Worm (Caenorhabditis elegans) whole organism, mixed stage, embryonic: ENCODE data around the gene K08D9.4.

ENCODE experiments used
- ceh-39 ChIP-seq: fragments of 150-350 bp; optimal IDR thresholded peaks from 2 replicates; lab custom pipeline; 2014; ENCODE audit warnings: missing biosample characterization, missing genetic modification characterization
- cnd-1 ChIP-seq: fragments of 200-800 bp; sonication (Bioruptor generic); optimal IDR thresholded peaks from 2 replicates; lab custom pipeline; 2018; ENCODE audit warnings: mild to moderate bottlenecking, missing genetic modification characterization, missing compliant biosample characterization
- lsy-2 ChIP-seq: fragments of 150-350 bp; optimal IDR thresholded peaks from 2 replicates; lab custom pipeline; 2014; ENCODE audit warnings: missing biosample characterization, missing genetic modification characterization
- nhr-12 ChIP-seq: fragments of 150-350 bp; optimal IDR thresholded peaks from 2 replicates; lab custom pipeline; 2014; ENCODE audit warnings: missing biosample characterization, missing genetic modification characterization
- snpc-4 ChIP-seq: fragments of 150-350 bp; optimal IDR thresholded peaks from 2 replicates; lab custom pipeline; 2014; ENCODE audit warnings: missing biosample characterization, missing genetic modification characterization
- sptf-1 ChIP-seq: sonication (generic microtip); optimal IDR thresholded peaks from 2 replicates; lab custom pipeline; 2017; ENCODE audit warnings: mild to moderate bottlenecking, missing genetic modification characterization, moderate library complexity, missing compliant biosample characterization
- unc-120 ChIP-seq: sonication (generic microtip); optimal IDR thresholded peaks from 2 replicates; lab custom pipeline; 2017; ENCODE audit warnings: missing genetic modification characterization, missing compliant biosample characterization; ENCODE audit not compliant: poor library complexity, severe bottlenecking

DNA sequence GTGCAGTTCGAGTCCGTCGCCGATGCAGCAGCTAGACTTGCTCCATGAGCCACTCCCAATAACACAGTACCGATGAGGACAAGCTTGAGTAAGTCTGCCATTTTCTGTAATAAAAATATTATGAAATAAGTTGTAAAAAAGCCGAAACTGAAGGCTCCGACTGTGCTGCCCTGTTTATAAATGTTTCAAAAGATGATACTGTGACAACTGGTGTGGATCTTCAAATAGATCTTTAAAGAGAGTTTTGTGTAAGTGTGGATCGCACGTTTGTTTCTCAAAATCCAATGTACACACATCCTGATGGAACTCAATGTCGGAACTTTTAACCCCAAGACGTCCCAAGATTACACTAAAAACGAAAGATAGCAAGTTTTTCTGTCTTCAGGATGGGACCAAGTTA is 31.6 kb downstream of the K08D9.4 start, which contains the start of gene C36C5.15:
- TF ChIP-seq nhr-12 (tag; lab: Kevin White, UChicago) = no peak
- no peak for TF ChIP-seq ceh-39 (tag; lab: Kevin White, UChicago)
- no peak for TF ChIP-seq unc-120 (tag; lab: Kevin White, UChicago)
- TF ChIP-seq snpc-4 (tag; lab: Kevin White, UChicago) = no peak
- no peak for TF ChIP-seq lsy-2 (tag; lab: Kevin White, UChicago)
- TF ChIP-seq sptf-1 (tag; lab: Kevin White, UChicago) = no peak
- no peak for TF ChIP-seq cnd-1 (tag; lab: Kevin White, UChicago)
